Fruit fly (Drosophila melanogaster) whole organism, embryonic: ENCODE measurements around the gene CG7080.
A peak's percentile ranks its signal among the peaks of the same experiment; 100 is the strongest.

ENCODE experiments used
- ATbp ChIP-seq: fragments of 200-800 bp; sonication (Bioruptor generic); optimal IDR thresholded peaks from 2 replicates; lab custom pipeline; 2017; ENCODE audit warnings: missing biosample characterization, mild to moderate bottlenecking, missing genetic modification characterization, missing genetic modification reagents
- C15 ChIP-seq: fragments of 200-800 bp; sonication (Bioruptor generic); IDR thresholded peaks from 3 replicates; pipeline ENCODE4 v1.3.6; 2022; ENCODE audit warnings: missing biosample characterization, missing genetic modification characterization
- CG11247 ChIP-seq: fragments of 200-800 bp; sonication (Bioruptor generic); IDR thresholded peaks from 2 replicates; pipeline ENCODE4 v1.3.6; 2022; ENCODE audit warnings: missing biosample characterization, missing genetic modification characterization
- CG11504 ChIP-seq: fragments of 200-800 bp; sonication (Bioruptor generic); optimal IDR thresholded peaks from 3 replicates; lab custom pipeline; 2019; ENCODE audit warnings: missing biosample characterization, mild to moderate bottlenecking, missing genetic modification characterization, moderate library complexity
- CG1233 ChIP-seq: fragments of 200-800 bp; sonication (Bioruptor generic); optimal IDR thresholded peaks from 4 replicates; lab custom pipeline; 2018; ENCODE audit warnings: missing biosample characterization, mild to moderate bottlenecking, missing genetic modification characterization
- CG12942 ChIP-seq: fragments of 200-800 bp; sonication (Bioruptor generic); optimal IDR thresholded peaks from 3 replicates; lab custom pipeline; 2016; ENCODE audit warnings: missing biosample characterization, missing genetic modification characterization
- CG14441 ChIP-seq: fragments of 200-800 bp; sonication (Bioruptor generic); IDR thresholded peaks from 2 replicates; pipeline ENCODE4 v1.3.6; 2022; ENCODE audit warnings: missing biosample characterization, missing genetic modification characterization
- CG17612 ChIP-seq: fragments of 200-800 bp; sonication (Bioruptor generic); IDR thresholded peaks from 2 replicates; pipeline ENCODE4 v1.3.6; 2022; ENCODE audit warnings: missing biosample characterization, missing genetic modification characterization
- CG17802 ChIP-seq: fragments of 200-800 bp; sonication (Bioruptor generic); optimal IDR thresholded peaks from 2 replicates; lab custom pipeline; 2018; ENCODE audit warnings: missing biosample characterization, mild to moderate bottlenecking, missing genetic modification characterization, moderate library complexity
- CG17912 ChIP-seq: fragments of 200-800 bp; sonication (Bioruptor generic); optimal IDR thresholded peaks from 2 replicates; lab custom pipeline; 2018; ENCODE audit warnings: missing biosample characterization, mild to moderate bottlenecking, missing genetic modification characterization
- CG18011 ChIP-seq: fragments of 200-800 bp; sonication (Bioruptor generic); optimal IDR thresholded peaks from 2 replicates; lab custom pipeline; 2017; ENCODE audit warnings: missing biosample characterization, missing genetic modification characterization, mild to moderate bottlenecking, moderate library complexity, missing genotype
- CG2116 ChIP-seq: fragments of 200-800 bp; sonication (Bioruptor generic); optimal IDR thresholded peaks from 3 replicates; lab custom pipeline; 2018; ENCODE audit warnings: missing biosample characterization, mild to moderate bottlenecking, missing genetic modification characterization
- CG31388 ChIP-seq: fragments of 200-800 bp; sonication (Bioruptor generic); optimal IDR thresholded peaks from 2 replicates; lab custom pipeline; 2016; ENCODE audit warnings: missing biosample characterization, missing genetic modification characterization
- CG43689 ChIP-seq: fragments of 200-800 bp; sonication (Bioruptor generic); IDR thresholded peaks from 2 replicates; pipeline ENCODE4 v1.3.6; 2022; ENCODE audit warnings: missing biosample characterization, missing genetic modification characterization
- CG6854 ChIP-seq: fragments of 200-800 bp; sonication (Bioruptor generic); optimal IDR thresholded peaks from 3 replicates; lab custom pipeline; 2017; ENCODE audit warnings: missing biosample characterization, mild to moderate bottlenecking, missing genetic modification characterization
- CG7839 ChIP-seq: fragments of 200-800 bp; sonication (Bioruptor generic); optimal IDR thresholded peaks from 3 replicates; lab custom pipeline; 2018; ENCODE audit warnings: missing biosample characterization, mild to moderate bottlenecking, missing genetic modification characterization, moderate library complexity
- CG9215 ChIP-seq: fragments of 200-800 bp; sonication (Bioruptor generic); IDR thresholded peaks from 2 replicates; pipeline ENCODE4 v1.3.6; 2022; ENCODE audit warnings: missing biosample characterization, missing genetic modification characterization
- CG9932 ChIP-seq: fragments of 200-800 bp; sonication (Bioruptor generic); IDR thresholded peaks from 2 replicates; pipeline ENCODE4 v1.3.6; 2022; ENCODE audit warnings: missing biosample characterization, missing genetic modification characterization
- CrebB ChIP-seq: fragments of 200-800 bp; sonication (Bioruptor generic); optimal IDR thresholded peaks from 3 replicates; lab custom pipeline; 2018; ENCODE audit warnings: missing biosample characterization, mild to moderate bottlenecking, missing genetic modification characterization
- D19B ChIP-seq: fragments of 200-800 bp; sonication (Bioruptor generic); optimal IDR thresholded peaks from 2 replicates; lab custom pipeline; 2017; ENCODE audit warnings: missing biosample characterization, mild to moderate bottlenecking, missing genetic modification characterization
- Dip3 ChIP-seq: fragments of 200-800 bp; sonication (Bioruptor generic); optimal IDR thresholded peaks from 3 replicates; lab custom pipeline; 2016; ENCODE audit warnings: missing biosample characterization, missing genetic modification characterization
- Doc2 ChIP-seq: fragments of 200-800 bp; sonication (Bioruptor generic); IDR thresholded peaks from 2 replicates; pipeline ENCODE4 v1.3.6; 2022; ENCODE audit warnings: missing biosample characterization, missing genetic modification characterization
- Dref ChIP-seq: fragments of 200-800 bp; sonication (Bioruptor generic); IDR thresholded peaks from 2 replicates; pipeline ENCODE4 v1.3.6; 2022; ENCODE audit warnings: missing biosample characterization, missing genetic modification characterization
- Mes4 ChIP-seq: fragments of 200-800 bp; sonication (Bioruptor generic); optimal IDR thresholded peaks from 2 replicates; lab custom pipeline; 2016; ENCODE audit warnings: missing biosample characterization, missing genetic modification characterization
- Ptx1 ChIP-seq: fragments of 200-800 bp; sonication (Bioruptor generic); IDR thresholded peaks from 2 replicates; pipeline ENCODE4 v1.3.6; 2022; ENCODE audit warnings: missing biosample characterization, missing genetic modification characterization
- Scr ChIP-seq: fragments of 200-800 bp; sonication (Bioruptor generic); IDR thresholded peaks from 2 replicates; pipeline ENCODE4 v1.3.6; 2022; ENCODE audit warnings: missing biosample characterization, missing genetic modification characterization; ENCODE audit not compliant: partially characterized antibody
- Side ChIP-seq: fragments of 200-800 bp; sonication (Bioruptor generic); optimal IDR thresholded peaks from 2 replicates; lab custom pipeline; 2016; ENCODE audit warnings: missing biosample characterization, missing genetic modification characterization
- Sin3A ChIP-seq: fragments of >200 bp; optimal IDR thresholded peaks from 2 replicates; lab custom pipeline; 2018
- Usf ChIP-seq: fragments of 200-800 bp; sonication (Bioruptor generic); optimal IDR thresholded peaks from 2 replicates; lab custom pipeline; 2017; ENCODE audit warnings: missing genotype, missing biosample characterization, missing genetic modification characterization
- cas ChIP-seq: fragments of 200-800 bp; sonication (Bioruptor generic); IDR thresholded peaks from 2 replicates; pipeline ENCODE4 v1.3.6; 2022; ENCODE audit warnings: missing biosample characterization, missing genetic modification characterization
- dan ChIP-seq: fragments of 200-800 bp; sonication (Bioruptor generic); IDR thresholded peaks from 2 replicates; pipeline ENCODE4 v1.3.6; 2022; ENCODE audit warnings: missing biosample characterization, missing genetic modification characterization
- dmrt11E ChIP-seq: fragments of 200-800 bp; sonication (Bioruptor generic); optimal IDR thresholded peaks from 3 replicates; lab custom pipeline; 2018; ENCODE audit warnings: missing biosample characterization, mild to moderate bottlenecking, missing genetic modification characterization, moderate library complexity
- dysf ChIP-seq: fragments of 200-800 bp; sonication (Bioruptor generic); IDR thresholded peaks from 3 replicates; pipeline ENCODE4 v1.3.6; 2022; ENCODE audit warnings: missing biosample characterization, missing genetic modification characterization
- gt ChIP-seq: fragments of 200-800 bp; sonication (Bioruptor generic); IDR thresholded peaks from 2 replicates; pipeline ENCODE4 v1.3.6; 2022; ENCODE audit warnings: missing biosample characterization, missing genetic modification characterization
- insv ChIP-seq, 2 experiments: fragments of 200-800 bp; sonication (Bioruptor generic); optimal IDR thresholded peaks; 3 replicates each; lab custom pipeline; 2016 to 2018; ENCODE audit warnings: missing biosample characterization in 2 of 2, missing genetic modification characterization in 2 of 2
- lola ChIP-seq, 3 experiments: fragments of >200 bp in 2 of 3; fragments of 200-800 bp in 1 of 3; sonication (Bioruptor generic) in 1 of 3; optimal IDR thresholded peaks; 2 replicates each; lab custom pipeline; 2017 to 2019; ENCODE audit warnings: missing biosample characterization in 3 of 3, missing genetic modification characterization in 3 of 3, mild to moderate bottlenecking in 1 of 3, moderate library complexity in 1 of 3
- nau ChIP-seq: fragments of 200-800 bp; sonication (Bioruptor generic); optimal IDR thresholded peaks from 3 replicates; lab custom pipeline; 2017; ENCODE audit warnings: missing biosample characterization, mild to moderate bottlenecking, missing genetic modification characterization, missing genetic modification reagents
- nom ChIP-seq: fragments of 200-800 bp; sonication (Bioruptor generic); optimal IDR thresholded peaks from 2 replicates; lab custom pipeline; 2017; ENCODE audit warnings: missing biosample characterization, missing genetic modification characterization, mild to moderate bottlenecking, moderate library complexity, missing genetic modification reagents
- pho ChIP-seq: fragments of 200-800 bp; sonication (Bioruptor generic); optimal IDR thresholded peaks from 2 replicates; lab custom pipeline; 2016; ENCODE audit warnings: missing biosample characterization, missing genetic modification characterization
- prd ChIP-seq, 3 experiments: fragments of >200 bp in 2 of 3; fragments of 200-800 bp in 1 of 3; sonication (Bioruptor generic) in 1 of 3; optimal IDR thresholded peaks in 2 of 3; IDR thresholded peaks in 1 of 3; 2 replicates in 2 of 3; 3 replicates in 1 of 3; pipeline versions ENCODE4 v1.3.6 to Lab custom; 2017 to 2022; ENCODE audit warnings: missing biosample characterization in 1 of 3, missing genetic modification characterization in 1 of 3
- schlank ChIP-seq: fragments of 200-800 bp; sonication (Bioruptor generic); optimal IDR thresholded peaks from 2 replicates; lab custom pipeline; 2018; ENCODE audit warnings: missing biosample characterization, mild to moderate bottlenecking, missing genetic modification characterization
- seq ChIP-seq: fragments of 200-800 bp; sonication (Bioruptor generic); IDR thresholded peaks from 2 replicates; pipeline ENCODE4 v1.3.6; 2022; ENCODE audit warnings: missing biosample characterization, missing genetic modification characterization
- sna ChIP-seq: fragments of 200-800 bp; sonication (Bioruptor generic); IDR thresholded peaks from 2 replicates; pipeline ENCODE4 v1.3.6; 2022; ENCODE audit warnings: missing biosample characterization, missing genetic modification characterization; ENCODE audit not compliant: partially characterized antibody
- sr ChIP-seq: fragments of 200-800 bp; sonication (Bioruptor generic); IDR thresholded peaks from 3 replicates; pipeline ENCODE4 v1.3.6; 2022; ENCODE audit warnings: missing biosample characterization, missing genetic modification characterization
- twi ChIP-seq: fragments of 200-800 bp; optimal IDR thresholded peaks from 2 replicates; lab custom pipeline; 2019; ENCODE audit warnings: missing biosample characterization, mild to moderate bottlenecking, missing genetic modification characterization, moderate library complexity
- unc-4 ChIP-seq: fragments of 200-800 bp; sonication (Bioruptor generic); IDR thresholded peaks from 2 replicates; pipeline ENCODE4 v1.3.6; 2022; ENCODE audit warnings: missing biosample characterization, missing genetic modification characterization; ENCODE audit not compliant: partially characterized antibody
- usp ChIP-seq: fragments of >200 bp; optimal IDR thresholded peaks from 2 replicates; lab custom pipeline; 2017; ENCODE audit warnings: missing biosample characterization, missing genetic modification characterization
- vfl ChIP-seq: fragments of 200-800 bp; sonication (Bioruptor generic); optimal IDR thresholded peaks from 2 replicates; lab custom pipeline; 2016; ENCODE audit warnings: missing biosample characterization, missing genetic modification characterization
- z ChIP-seq: fragments of 200-800 bp; sonication (Bioruptor generic); IDR thresholded peaks from 3 replicates; pipeline ENCODE4 v1.3.6; 2022; ENCODE audit warnings: missing biosample characterization, missing genetic modification characterization

Gene CG7080

dm6 chr3R:22362218-22362907 is 33.3 kb downstream of the CG7080 start, which contains the start of the genes JMJD6, CG7071 and Muted (continued):
- TF ChIP-seq Ptx1 (GFP tag; lab: Robert Waterston, UW), result peak; percentile 93
- peak; percentile 73 for TF ChIP-seq ATbp (GFP tag; lab: Kevin White, UChicago)
- TF ChIP-seq pho (GFP tag; lab: Kevin White, UChicago), result peak; percentile 91
- peak; percentile 86 for TF ChIP-seq dmrt11E (tag; lab: Kevin White, UChicago)
- TF ChIP-seq CrebB (tag; lab: Kevin White, UChicago), result peak; percentile 77
- peak; percentile 78 for TF ChIP-seq nom (GFP tag; lab: Kevin White, UChicago)
- peak; percentile 75 for TF ChIP-seq CG31388
- no peak for TF ChIP-seq usp (GFP tag; lab: Kevin White, UChicago)
- peak in 1 of 3 experiments; percentile 88 for TF ChIP-seq lola (GFP tag; optimal IDR thresholded peaks at IDR 0.05; lab: Kevin White, UChicago)
- TF ChIP-seq gt (GFP tag; lab: Robert Waterston, UW), result peak; percentile 73
- TF ChIP-seq Side (GFP tag; lab: Kevin White, UChicago), result peak; percentile 79
- peak; percentile 43 for TF ChIP-seq Dref (GFP tag; lab: Robert Waterston, UW)
- TF ChIP-seq CG17802 (tag; lab: Kevin White, UChicago), result peak; percentile 76
- TF ChIP-seq CG6854 (GFP tag; lab: Kevin White, UChicago), result peak; percentile 39
- peak; percentile 87 for TF ChIP-seq CG2116
- peak; percentile 89 for TF ChIP-seq Scr (GFP tag; lab: Robert Waterston, UW)
- peak; percentile 98 for TF ChIP-seq CG9932 (GFP tag; lab: Robert Waterston, UW)
- peak; percentile 87 for TF ChIP-seq cas (GFP tag; lab: Robert Waterston, UW)
- peak; percentile 55 for TF ChIP-seq schlank (tag; lab: Kevin White, UChicago)
- TF ChIP-seq unc-4 (GFP tag; lab: Robert Waterston, UW), result peak; percentile 90
- peak; percentile 91 for TF ChIP-seq Dip3 (GFP tag; lab: Kevin White, UChicago)
- TF ChIP-seq CG11504 (tag; lab: Kevin White, UChicago), result peak; percentile 86
- peak; percentile 77 for TF ChIP-seq twi (tag; lab: Kevin White, UChicago)
- TF ChIP-seq CG43689 (GFP tag; lab: Robert Waterston, UW), result no peak; the same call in 1 of the 2 replicates
- TF ChIP-seq CG11247 (GFP tag; lab: Robert Waterston, UW), result peak; percentile 91
- TF ChIP-seq CG17612 (GFP tag; lab: Robert Waterston, UW), result peak; percentile 81
- TF ChIP-seq Usf (GFP tag; lab: Kevin White, UChicago), result peak; percentile 85
- TF ChIP-seq seq (GFP tag; lab: Robert Waterston, UW), result peak; percentile 93
- peak; percentile 18; the same call in 1 of the 2 replicates for TF ChIP-seq Doc2 (GFP tag; lab: Robert Waterston, UW)
- TF ChIP-seq nau (GFP tag; lab: Kevin White, UChicago), result peak; percentile 80
- peak; percentile 71 for TF ChIP-seq dan (GFP tag; lab: Robert Waterston, UW)
- peak; percentile 55; the same call in 1 of the 3 replicates for TF ChIP-seq sr (GFP tag; lab: Robert Waterston, UW)
- TF ChIP-seq CG17912 (GFP tag; lab: Kevin White, UChicago), result peak; percentile 88
- peak; percentile 88 for TF ChIP-seq Sin3A
- TF ChIP-seq insv (GFP tag; optimal IDR thresholded peaks at IDR 0.05; lab: Kevin White, UChicago), result peak in 1 of 2 experiments; percentile 75
- TF ChIP-seq CG18011 (GFP tag; lab: Kevin White, UChicago), result peak; percentile 85
- TF ChIP-seq CG1233 (GFP tag; lab: Kevin White, UChicago), result peak; percentile 87
- peak; percentile 76 for TF ChIP-seq D19B (GFP tag; lab: Kevin White, UChicago)
- peak; percentile 92 for TF ChIP-seq vfl (GFP tag; lab: Kevin White, UChicago)
- TF ChIP-seq z (GFP tag; lab: Robert Waterston, UW), result peak; percentile 47; the same call in 2 of the 3 replicates
- TF ChIP-seq dysf (GFP tag; lab: Robert Waterston, UW), result peak; percentile 90
- TF ChIP-seq CG14441, result peak; percentile 92
- peak; percentile 89 for TF ChIP-seq CG12942 (GFP tag; lab: Kevin White, UChicago)
- no peak for TF ChIP-seq prd (optimal IDR thresholded peaks at IDR 0.05; lab: Kevin White, UChicago)
- TF ChIP-seq prd (GFP tag; IDR thresholded peaks at IDR 0.05; lab: Robert Waterston, UW), result peak; percentile 96
- peak; percentile 74 for TF ChIP-seq C15
- peak; percentile 85 for TF ChIP-seq CG7839 (tag; lab: Kevin White, UChicago)
- peak; percentile 91 for TF ChIP-seq sna (GFP tag; lab: Robert Waterston, UW)
- peak; percentile 81 for TF ChIP-seq Mes4 (GFP tag; lab: Kevin White, UChicago)
- TF ChIP-seq CG9215 (GFP tag; lab: Robert Waterston, UW), result peak; percentile 92
